Worm (Caenorhabditis elegans): ENCODE results near the gene ttr-35.

- TF ChIP-seq lin-15B (tag; optimal IDR thresholded peaks at IDR 0.05) (no peak), lin-13 (GFP tag; optimal IDR thresholded peaks at IDR 0.05) (no peak), pqm-1 (tag; optimal IDR thresholded peaks at IDR 0.05) (no peak), ceh-82 (tag; optimal IDR thresholded peaks at IDR 0.05) (no peak), ztf-4 (tag; optimal IDR thresholded peaks at IDR 0.05) (no peak), hpl-2 (GFP tag; optimal IDR thresholded peaks at IDR 0.05) (no peak), zag-1 (tag; optimal IDR thresholded peaks at IDR 0.05) (no peak), ces-1 (GFP tag; optimal IDR thresholded peaks at IDR 0.05) (no peak), blmp-1 (tag; optimal IDR thresholded peaks at IDR 0.05) (no peak), lin-14 (GFP tag; optimal IDR thresholded peaks at IDR 0.05) (no peak), skn-1 (tag; optimal IDR thresholded peaks at IDR 0.05) (no peak)
Observed at ce11 chrX:6462479-6462878, 49.6 kb upstream of the ttr-35 start.

All from whole organism, L1 larva.